Worm (Caenorhabditis elegans): ENCODE data around the gene Y38H6C.18.

Gene Y38H6C.18

ce11 chrV:20525816-20526459 lies 21.0 kb downstream of the Y38H6C.18 start, which contains the start of the genes srh-166 and Y38H6C.24:
Gene srh-166 (minus strand): TSS chrV:20525866.
Gene Y38H6C.24 (plus strand): TSS chrV:20526435.
- TF ChIP-seq cebp-1 (GFP tag; IDR thresholded peaks at IDR 0.05) (peak; percentile 36; the same call in 1 of the 2 replicates), cebp-1 (tag; optimal IDR thresholded peaks at IDR 0.05) (peak; percentile 70), ets-4 (GFP tag; optimal IDR thresholded peaks at IDR 0.05) (no peak), attf-5 (GFP tag; optimal IDR thresholded peaks at IDR 0.05) (no peak), bed-2 (GFP tag; IDR thresholded peaks at IDR 0.05) (no peak)

ce11 chrV:20522219-20522618 lies 24.7 kb downstream of the Y38H6C.18 start, which contains the start of the genes Y38H6C.9 and fbxa-150:
Gene Y38H6C.9 (minus strand): TSS chrV:20522270.
Gene fbxa-150 (plus strand): TSS chrV:20522598.
- TF ChIP-seq hmg-1.2 (GFP tag; IDR thresholded peaks at IDR 0.05) (peak; percentile 77; the same call in 1 of the 2 replicates), cebp-1 (GFP tag; IDR thresholded peaks at IDR 0.05) (peak; percentile 92), cebp-1 (tag; optimal IDR thresholded peaks at IDR 0.05) (peak; percentile 99), repo-1 (tag; optimal IDR thresholded peaks at IDR 0.05) (no peak)

- TF ChIP-seq ceh-40 (GFP tag; IDR thresholded peaks at IDR 0.05) = no peak
- TF ChIP-seq rcor-1 (GFP tag; IDR thresholded peaks at IDR 0.05) = no peak
- TF ChIP-seq cebp-2 (GFP tag; IDR thresholded peaks at IDR 0.05) = no peak
- no peak for TF ChIP-seq mcd-1 (GFP tag; IDR thresholded peaks at IDR 0.05)
- no peak for TF ChIP-seq lin-26 (GFP tag; IDR thresholded peaks at IDR 0.05)
- TF ChIP-seq snpc-1.1 (tag; optimal IDR thresholded peaks at IDR 0.05; ENCODE audit: insufficient read depth) = no peak
- no peak for TF ChIP-seq nfyb-1 (GFP tag; IDR thresholded peaks at IDR 0.05)
These were observed 28.0 kb downstream of the Y38H6C.18 start, which contains the start of gene Y38H6C.25 for ce11 chrV:20518927-20519326. Gene Y38H6C.25 (plus strand): TSS chrV:20519227.

ce11 chrV:20517005-20517404 lies 29.9 kb downstream of the Y38H6C.18 start:
- TF ChIP-seq aptf-2 (GFP tag; conservative IDR thresholded peaks at IDR 0.05) = no peak
- no peak for TF ChIP-seq let-607 (tag; optimal IDR thresholded peaks at IDR 0.05)
- no peak for TF ChIP-seq rpc-1 (optimal IDR thresholded peaks at IDR 0.05)
- no peak for TF ChIP-seq rpc-1 (tag; optimal IDR thresholded peaks at IDR 0.05)
- TF ChIP-seq zfh-2 (GFP tag; conservative IDR thresholded peaks at IDR 0.05) = peak; percentile 36; the same call in 1 of the 2 replicates
- TF ChIP-seq nhr-120 (GFP tag; IDR thresholded peaks at IDR 0.05) = no peak

- TF ChIP-seq hmg-1.2 (GFP tag; IDR thresholded peaks at IDR 0.05) (no peak), nfya-1 (tag; optimal IDR thresholded peaks at IDR 0.05; ENCODE audit: borderline replicate concordance, insufficient read depth) (no peak), F57C9.4 (tag; optimal IDR thresholded peaks at IDR 0.05) (no peak), lin-40 (tag; optimal IDR thresholded peaks at IDR 0.05) (no peak), dox-1 (GFP tag; IDR thresholded peaks at IDR 0.05) (no peak), lin-54 (GFP tag; optimal IDR thresholded peaks at IDR 0.05) (no peak), C17E4.6 (GFP tag; IDR thresholded peaks at IDR 0.05) (no peak), nfyb-1 (GFP tag; IDR thresholded peaks at IDR 0.05) (no peak), nfya-2 (GFP tag; IDR thresholded peaks at IDR 0.05) (no peak), attf-3 (GFP tag; conservative IDR thresholded peaks at IDR 0.05) (no peak), lin-35 (GFP tag; optimal IDR thresholded peaks at IDR 0.05) (no peak), K12H6.12 (tag; optimal IDR thresholded peaks at IDR 0.05) (no peak), xnd-1 (tag; optimal IDR thresholded peaks at IDR 0.05) (no peak), him-1 (tag; optimal IDR thresholded peaks at IDR 0.05) (no peak), cebp-1 (GFP tag; IDR thresholded peaks at IDR 0.05) (no peak), cebp-1 (tag; optimal IDR thresholded peaks at IDR 0.05) (no peak), ceh-27 (GFP tag; optimal IDR thresholded peaks at IDR 0.05) (no peak), lsy-27 (tag; optimal IDR thresholded peaks at IDR 0.05; ENCODE audit: borderline replicate concordance, insufficient read depth) (no peak), ceh-79 (tag; optimal IDR thresholded peaks at IDR 0.05) (no peak)
These were observed 32.5 kb downstream of the Y38H6C.18 start for ce11 chrV:20514483-20514882.
